Worm (Caenorhabditis elegans) whole organism, L4 larva: ENCODE results near the gene nhr-112.

Source experiments
- F49E8.2 ChIP-seq: sonication (generic microtip); optimal IDR thresholded peaks from 2 replicates; lab custom pipeline; 2016; ENCODE audit warnings: missing compliant biosample characterization, mild to moderate bottlenecking, missing genetic modification characterization, borderline replicate concordance
- T26A8.4 ChIP-seq: fragments of 200-800 bp; sonication (Bioruptor generic); IDR thresholded peaks from 2 replicates; pipeline ENCODE4 v1.3.6; 2022; ENCODE audit warnings: missing genetic modification characterization, missing compliant biosample characterization
- Y75B8A.6 ChIP-seq: fragments of 200-800 bp; sonication (Bioruptor generic); IDR thresholded peaks from 2 replicates; pipeline ENCODE4 v1.3.6; 2022; ENCODE audit warnings: missing genetic modification reagents, missing genetic modification characterization, missing compliant biosample characterization
- ZK337.2 ChIP-seq: fragments of 200-800 bp; sonication (Bioruptor generic); IDR thresholded peaks from 2 replicates; pipeline ENCODE4 v1.3.6; 2022; ENCODE audit warnings: missing genetic modification reagents, missing genetic modification characterization, missing compliant biosample characterization
- attf-4 ChIP-seq: sonication (generic microtip); optimal IDR thresholded peaks from 3 replicates; lab custom pipeline; 2017; ENCODE audit warnings: missing biosample characterization, missing genetic modification characterization
- ceh-28 ChIP-seq: fragments of 150-350 bp; optimal IDR thresholded peaks from 2 replicates; lab custom pipeline; 2014; ENCODE audit warnings: missing biosample characterization, missing genetic modification reagents, missing genetic modification characterization
- ceh-32 ChIP-seq: sonication (generic microtip); optimal IDR thresholded peaks from 2 replicates; lab custom pipeline; 2016; ENCODE audit warnings: mild to moderate bottlenecking, missing genetic modification characterization, missing compliant biosample characterization; ENCODE audit not compliant: poor library complexity
- cey-2 ChIP-seq: sonication (generic microtip); optimal IDR thresholded peaks from 3 replicates; lab custom pipeline; 2017; ENCODE audit warnings: missing genetic modification characterization, mild to moderate bottlenecking, missing compliant biosample characterization, antibody characterized with exemption, borderline replicate concordance; ENCODE audit not compliant: insufficient read depth
- dmd-8 ChIP-seq: fragments of 200-800 bp; sonication (Bioruptor generic); IDR thresholded peaks from 2 replicates; pipeline ENCODE4 v1.3.6; 2022; ENCODE audit warnings: missing genetic modification characterization, missing compliant biosample characterization
- duxl-1 ChIP-seq: sonication (generic microtip); optimal IDR thresholded peaks from 2 replicates; lab custom pipeline; 2016; ENCODE audit warnings: mild to moderate bottlenecking, missing genetic modification characterization, moderate library complexity, missing compliant biosample characterization; ENCODE audit not compliant: poor library complexity
- egl-27 ChIP-seq: sonication (generic microtip); optimal IDR thresholded peaks from 3 replicates; lab custom pipeline; 2017; ENCODE audit warnings: missing biosample characterization, missing genetic modification reagents, missing genetic modification characterization
- fos-1 ChIP-seq: fragments of 150-350 bp; optimal IDR thresholded peaks from 2 replicates; lab custom pipeline; 2014; ENCODE audit warnings: missing biosample characterization, missing genetic modification characterization
- hif-1 ChIP-seq, 2 experiments: sonication (generic microtip); optimal IDR thresholded peaks; 2 replicates each; lab custom pipeline; 2016 to 2017; ENCODE audit warnings: missing compliant biosample characterization in 2 of 2, missing genetic modification characterization in 2 of 2, missing genetic modification reagents in 2 of 2, missing genotype in 2 of 2, mild to moderate bottlenecking in 1 of 2
- hlh-11 ChIP-seq: fragments of 200-800 bp; sonication (Bioruptor generic); optimal IDR thresholded peaks from 2 replicates; lab custom pipeline; 2018; ENCODE audit warnings: mild to moderate bottlenecking, missing genetic modification characterization, missing compliant biosample characterization
- hmg-1.1 ChIP-seq: fragments of 200-800 bp; sonication (Bioruptor generic); IDR thresholded peaks from 2 replicates; pipeline ENCODE4 v1.3.6; 2022; ENCODE audit warnings: missing genetic modification reagents, missing genetic modification characterization, missing compliant biosample characterization
- lin-1 ChIP-seq: fragments of 200-800 bp; sonication (Bioruptor generic); IDR thresholded peaks from 2 replicates; pipeline ENCODE4 v1.3.6; 2022; ENCODE audit warnings: missing genetic modification reagents, missing genetic modification characterization, missing compliant biosample characterization
- lin-15B ChIP-seq: fragments of 150-350 bp; sonication (generic microtip); optimal IDR thresholded peaks from 3 replicates; lab custom pipeline; 2014; ENCODE audit warnings: missing biosample characterization, missing genetic modification characterization
- lin-29 ChIP-seq: fragments of 200-800 bp; sonication (Bioruptor generic); IDR thresholded peaks from 2 replicates; pipeline ENCODE4 v1.3.6; 2022; ENCODE audit warnings: missing genetic modification reagents, missing genetic modification characterization, missing compliant biosample characterization
- madf-5 ChIP-seq, 2 experiments: fragments of 200-800 bp; sonication (Bioruptor generic); IDR thresholded peaks; 2 replicates each; pipeline ENCODE4 v1.3.6; 2022; ENCODE audit warnings: missing compliant biosample characterization in 2 of 2, missing genetic modification characterization in 2 of 2
- mdt-29 ChIP-seq: fragments of 200-800 bp; sonication (Bioruptor generic); IDR thresholded peaks from 2 replicates; pipeline ENCODE4 v1.3.6; 2022; ENCODE audit warnings: missing genetic modification reagents, missing genetic modification characterization, missing compliant biosample characterization
- mxl-2 ChIP-seq: fragments of 200-800 bp; sonication (Bioruptor generic); conservative IDR thresholded peaks from 2 replicates; pipeline ENCODE4 v1.3.6; 2022; ENCODE audit warnings: missing genetic modification reagents, missing genetic modification characterization, missing compliant biosample characterization
- nhr-28 ChIP-seq: fragments of 150-350 bp; optimal IDR thresholded peaks from 2 replicates; lab custom pipeline; 2014; ENCODE audit warnings: missing biosample characterization, missing genetic modification characterization
- nhr-41 ChIP-seq: fragments of 200-800 bp; sonication (Bioruptor generic); IDR thresholded peaks from 2 replicates; pipeline ENCODE4 v1.3.6; 2022; ENCODE audit warnings: missing genetic modification reagents, missing genetic modification characterization, missing compliant biosample characterization
- pha-4 ChIP-seq, 2 experiments: fragments of 150-350 bp in 1 of 2; fragments of 200-800 bp in 1 of 2; sonication (Bioruptor generic) in 1 of 2; IDR thresholded peaks in 1 of 2; optimal IDR thresholded peaks in 1 of 2; 2 replicates each; pipeline versions ENCODE4 v1.3.6 to Lab custom; 2014 to 2022; ENCODE audit warnings: missing genetic modification characterization in 2 of 2, missing genetic modification reagents in 2 of 2, missing biosample characterization in 1 of 2, missing compliant biosample characterization in 1 of 2
- pqm-1 ChIP-seq: sonication (generic microtip); optimal IDR thresholded peaks from 2 replicates; lab custom pipeline; 2017; ENCODE audit warnings: missing biosample characterization, missing genetic modification characterization
- set-16 ChIP-seq: fragments of 200-800 bp; sonication (Bioruptor generic); IDR thresholded peaks from 2 replicates; pipeline ENCODE4 v1.3.6; 2022; ENCODE audit warnings: missing genetic modification reagents, missing genetic modification characterization, missing compliant biosample characterization
- snpc-1.2 ChIP-seq: fragments of 200-800 bp; sonication (Bioruptor generic); IDR thresholded peaks from 2 replicates; pipeline ENCODE4 v1.3.6; 2022; ENCODE audit warnings: missing genetic modification reagents, missing genetic modification characterization, missing compliant biosample characterization
- spr-1 ChIP-seq: sonication (generic microtip); optimal IDR thresholded peaks from 2 replicates; lab custom pipeline; 2016; ENCODE audit warnings: mild to moderate bottlenecking, missing genetic modification characterization, missing compliant biosample characterization
- tag-97 ChIP-seq: fragments of 200-800 bp; sonication (Bioruptor generic); IDR thresholded peaks from 2 replicates; pipeline ENCODE4 v1.3.6; 2022; ENCODE audit warnings: missing genetic modification characterization, missing compliant biosample characterization
- unc-62 ChIP-seq, 3 experiments: fragments of 150-350 bp in 1 of 3; sonication (generic microtip); optimal IDR thresholded peaks in 2 of 3; peaks in 1 of 3; 1 replicate in 1 of 3; 2 replicates in 2 of 3; lab custom pipeline; 2014 to 2017; ENCODE audit warnings: missing biosample characterization in 3 of 3, missing genetic modification characterization in 3 of 3, missing genetic modification reagents in 3 of 3, missing genotype in 1 of 3
- zip-11 ChIP-seq: fragments of 200-800 bp; sonication (Bioruptor generic); IDR thresholded peaks from 2 replicates; pipeline ENCODE4 v1.3.6; 2022; ENCODE audit warnings: missing genetic modification characterization, missing compliant biosample characterization
- zip-2 ChIP-seq: fragments of 150-350 bp; optimal IDR thresholded peaks from 2 replicates; lab custom pipeline; 2014; ENCODE audit warnings: missing biosample characterization, missing genetic modification characterization
- ztf-7 ChIP-seq: fragments of 150-350 bp; optimal IDR thresholded peaks from 2 replicates; lab custom pipeline; 2014; ENCODE audit warnings: missing biosample characterization, missing genetic modification characterization

Gene nhr-112

DNA sequence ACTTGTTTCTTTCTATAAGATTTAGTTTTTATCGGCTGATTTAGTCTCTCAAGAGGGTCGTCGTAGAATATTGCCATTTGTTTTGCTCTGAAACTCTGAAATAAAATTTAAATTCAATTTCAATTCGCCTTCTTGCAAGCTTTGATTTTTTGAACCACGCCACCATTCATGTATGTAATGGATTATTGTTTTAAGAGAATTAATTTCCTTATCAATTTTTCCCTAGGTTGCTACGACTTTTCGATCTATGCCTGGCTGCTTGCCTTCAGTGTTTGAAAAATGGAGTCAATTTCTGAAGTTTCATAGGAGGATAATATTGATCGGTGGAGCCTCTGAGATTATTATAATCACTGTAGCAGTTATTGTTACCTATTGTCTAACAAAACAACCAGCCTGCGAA, 11.9 kb upstream of the nhr-112 start, which contains the start of the genes clec-38 and clec-34:
TSS of gene clec-38 (minus strand) at position 101 of the 400 bp plus-strand sequence.
TSS of gene clec-34 (plus strand) at position 248 of the 400 bp plus-strand sequence.
- TF ChIP-seq ztf-7 (tag; lab: Kevin White, UChicago) (no peak), unc-62 (GFP tag; optimal IDR thresholded peaks at IDR 0.05 in 1 of 2; lab: Kevin White, UChicago) (peak in 1 of 2 experiments; percentile 4), unc-62 (tag; optimal IDR thresholded peaks at IDR 0.05; lab: Kevin White, UChicago) (no peak)

ce11 chrV:16733681-16734080, 10.0 kb upstream of the nhr-112 start, which contains the start of gene T25E12.16:
T25E12.16 (minus strand) TSS chrV:16733781.
- TF ChIP-seq mxl-2 (GFP tag; lab: Robert Waterston, UW): no peak
- no peak for TF ChIP-seq lin-15B (tag; lab: Kevin White, UChicago)
- no peak for TF ChIP-seq duxl-1 (tag; lab: Kevin White, UChicago)
- TF ChIP-seq set-16 (GFP tag; lab: Robert Waterston, UW): no peak
- TF ChIP-seq pqm-1: no peak
- TF ChIP-seq nhr-28 (tag; lab: Kevin White, UChicago): no peak
- TF ChIP-seq tag-97 (GFP tag; lab: Robert Waterston, UW): no peak
- TF ChIP-seq ceh-28 (tag; lab: Kevin White, UChicago): no peak
- no peak for TF ChIP-seq mdt-29 (GFP tag; lab: Robert Waterston, UW)
- no peak for TF ChIP-seq F49E8.2 (tag; lab: Kevin White, UChicago)
- no peak for TF ChIP-seq Y75B8A.6
- TF ChIP-seq spr-1 (tag; lab: Kevin White, UChicago): no peak
- TF ChIP-seq pha-4 (GFP tag; IDR thresholded peaks at IDR 0.05; lab: Robert Waterston, UW): no peak
- TF ChIP-seq pha-4 (tag; optimal IDR thresholded peaks at IDR 0.05; lab: Kevin White, UChicago): no peak
- no peak for TF ChIP-seq egl-27 (tag; lab: Kevin White, UChicago)
- no peak for TF ChIP-seq T26A8.4 (GFP tag; lab: Robert Waterston, UW)
- TF ChIP-seq zip-11: no peak
- TF ChIP-seq unc-62 (GFP tag; optimal IDR thresholded peaks at IDR 0.05 in 1 of 2; lab: Kevin White, UChicago): no peak
- TF ChIP-seq unc-62 (tag; optimal IDR thresholded peaks at IDR 0.05; lab: Kevin White, UChicago): no peak
- TF ChIP-seq ZK337.2 (GFP tag; lab: Robert Waterston, UW): no peak

ce11 chrV:16731600-16731999, 8.0 kb upstream of the nhr-112 start, which contains the start of gene srz-100:
srz-100 (plus strand) TSS chrV:16731900.
- TF ChIP-seq ztf-7 (tag; lab: Kevin White, UChicago): no peak

- TF ChIP-seq ceh-32: no peak
- no peak for TF ChIP-seq hif-1 (tag; optimal IDR thresholded peaks at IDR 0.05; lab: Kevin White, UChicago)
- TF ChIP-seq snpc-1.2 (GFP tag; lab: Robert Waterston, UW): no peak
- no peak for TF ChIP-seq lin-29 (GFP tag; lab: Robert Waterston, UW)
- no peak for TF ChIP-seq dmd-8 (GFP tag; lab: Robert Waterston, UW)
- TF ChIP-seq hmg-1.1 (GFP tag; lab: Robert Waterston, UW): no peak
- TF ChIP-seq attf-4 (tag; lab: Kevin White, UChicago): no peak
- no peak for TF ChIP-seq zip-2 (tag; lab: Kevin White, UChicago)
- no peak for TF ChIP-seq madf-5 (GFP tag; IDR thresholded peaks at IDR 0.05; lab: Robert Waterston, UW)
- no peak for TF ChIP-seq cey-2
- TF ChIP-seq lin-1 (GFP tag; lab: Robert Waterston, UW): no peak
- no peak for TF ChIP-seq ZK337.2 (GFP tag; lab: Robert Waterston, UW)
- no peak for TF ChIP-seq hlh-11
- no peak for TF ChIP-seq lin-15B (tag; lab: Kevin White, UChicago)
- TF ChIP-seq nhr-41: no peak
- no peak for TF ChIP-seq fos-1
Observed at ce11 chrV:16729961-16730360, 6.3 kb upstream of the nhr-112 start, which contains the start of gene srz-99. srz-99 (plus strand) TSS chrV:16730261.
